Fruit fly (Drosophila melanogaster) S2 (cell line): ENCODE measurements around the gene CG7044.

ENCODE experiments used
- CG8478 ChIP-seq: fragments of >200 bp; optimal IDR thresholded peaks from 2 replicates; lab custom pipeline; 2018
- CTCF ChIP-seq, 2 experiments: fragments of >200 bp; optimal IDR thresholded peaks; 2 replicates each; lab custom pipeline; 2018

Gene CG7044

DNA sequence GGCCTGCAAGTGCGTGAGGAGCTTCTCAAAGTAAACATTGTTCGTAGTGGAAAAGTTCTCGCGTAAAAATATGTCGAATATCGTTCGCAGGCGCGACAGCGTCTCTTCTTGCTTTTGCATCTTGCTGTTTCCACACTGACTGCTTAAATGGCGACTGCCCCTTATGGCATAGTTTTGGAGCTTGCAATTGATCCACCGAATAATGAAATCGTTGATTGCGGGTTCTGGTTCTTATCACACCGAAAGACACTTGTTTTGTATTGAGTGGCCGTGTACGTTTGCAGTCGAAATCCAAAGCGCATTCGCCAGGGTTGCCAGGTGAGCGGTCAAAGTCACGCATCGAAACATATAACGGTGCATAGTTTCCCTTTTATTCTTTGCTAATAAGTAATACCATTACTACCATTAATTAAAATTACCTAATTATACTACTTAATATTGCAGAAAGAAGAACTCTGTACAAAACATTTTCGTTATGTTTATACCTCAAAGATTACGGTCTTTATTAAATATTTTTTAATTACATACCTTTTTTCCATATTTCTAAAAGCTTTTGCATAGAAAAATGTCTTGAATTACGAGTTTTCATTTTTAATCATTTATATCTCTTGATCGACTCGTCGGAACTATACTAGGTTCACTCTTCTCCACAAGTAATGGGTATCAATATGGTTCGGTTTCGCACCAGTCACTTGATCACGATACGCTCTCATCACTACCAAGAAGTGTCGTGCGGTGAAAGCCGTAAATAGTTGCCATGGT, at the start of gene CG7044, which contains the start of gene Tbc1d22:
Gene CG7044, minus strand, starts transcription at position 266 of the 762 bp plus-strand sequence.
Gene Tbc1d22, plus strand, starts transcription at position 747 of the 762 bp plus-strand sequence.
- TF ChIP-seq CTCF (optimal IDR thresholded peaks at IDR 0.05; lab: Kevin White, UChicago) (no peak), CG8478 (no peak)

DNA sequence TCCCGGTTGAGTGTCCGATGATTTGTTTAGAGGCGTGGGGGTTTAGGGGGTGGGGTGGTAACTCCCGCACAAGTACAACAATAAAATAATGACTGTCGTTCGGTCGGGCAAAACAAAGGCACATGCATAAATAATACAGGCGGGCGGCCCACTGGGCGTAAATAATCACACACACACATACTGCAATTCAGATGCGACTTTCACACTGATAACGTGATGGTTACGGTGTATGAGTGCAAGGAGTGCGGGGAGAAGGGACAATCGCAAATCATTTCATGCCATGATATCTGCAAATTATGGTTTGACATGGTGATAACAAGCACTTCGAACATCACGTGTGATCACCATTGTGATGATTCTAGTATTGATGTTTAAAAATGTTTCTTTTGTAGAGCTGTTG, 48.6 kb upstream of the CG7044 start:
- TF ChIP-seq CG8478 (no peak), CTCF (optimal IDR thresholded peaks at IDR 0.05; lab: Kevin White, UChicago) (no peak)

DNA sequence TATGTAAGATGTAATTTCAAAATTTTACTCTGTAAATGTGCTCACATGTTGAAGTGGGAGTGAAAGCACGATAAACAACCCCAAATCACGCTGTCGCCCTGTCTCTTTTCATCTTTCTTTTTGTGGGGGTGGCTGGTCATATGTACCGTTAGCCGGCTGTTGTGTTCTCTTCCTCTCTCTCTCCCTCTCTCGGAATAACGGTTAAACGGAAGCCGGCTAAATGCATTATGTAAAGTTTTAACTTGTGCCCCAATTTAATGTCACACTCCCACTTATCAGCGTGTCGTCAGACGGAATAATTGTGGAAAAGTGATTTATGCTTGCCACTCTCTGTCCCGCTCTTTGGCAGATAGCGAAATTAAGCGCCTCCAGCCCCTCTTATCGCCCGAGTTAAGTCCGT, 39.8 kb upstream of the CG7044 start:
- TF ChIP-seq CG8478 (no peak), CTCF (optimal IDR thresholded peaks at IDR 0.05; lab: Kevin White, UChicago) (no peak)

DNA sequence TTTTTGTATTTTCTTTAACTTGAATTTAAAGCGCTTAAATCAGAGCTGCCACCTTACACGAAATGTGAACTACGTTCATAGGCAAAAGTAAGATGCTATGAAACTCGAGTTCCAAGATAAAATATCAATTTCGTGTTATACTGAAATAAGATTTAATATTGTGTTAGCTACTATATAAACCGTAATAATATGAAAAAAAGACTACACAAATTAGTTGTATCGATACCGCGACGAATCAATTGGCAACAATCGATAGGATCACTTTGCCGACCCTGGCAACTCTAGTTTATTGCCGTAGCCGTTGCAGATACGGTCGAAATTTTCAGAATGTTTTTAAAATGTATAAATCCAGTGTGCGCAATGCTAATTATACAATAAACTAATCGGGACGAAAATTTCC, 38.9 kb upstream of the CG7044 start, which contains the start of gene SNF4Agamma:
Gene SNF4Agamma, plus strand, starts transcription at position 282 of the 400 bp plus-strand sequence.
- TF ChIP-seq CTCF (optimal IDR thresholded peaks at IDR 0.05; lab: Kevin White, UChicago) (no peak), CG8478 (no peak)

DNA sequence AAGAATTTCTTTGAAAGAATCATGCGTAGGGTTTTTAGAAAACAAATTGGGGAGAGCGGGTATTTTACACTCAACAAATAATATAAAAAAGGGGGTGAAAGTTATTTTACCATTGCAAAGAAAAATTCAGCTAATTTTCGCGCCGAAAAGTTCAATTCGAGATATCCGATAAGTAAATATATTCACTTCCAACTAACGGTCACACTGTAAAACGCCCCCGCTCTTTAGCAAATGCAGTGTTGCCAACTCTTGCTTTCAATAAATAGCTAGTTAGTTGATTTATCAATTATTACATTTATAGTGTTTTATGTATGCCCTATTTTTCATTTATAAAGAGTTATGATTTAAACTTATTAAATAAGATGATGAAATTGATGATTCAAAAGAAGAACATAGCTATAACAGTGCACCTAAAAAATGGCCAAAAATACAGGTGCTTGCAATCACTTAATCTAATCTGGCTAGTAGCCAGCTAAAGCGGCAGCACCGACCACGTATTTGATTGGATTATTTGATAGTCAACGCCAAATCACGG, 36.8 kb upstream of the CG7044 start, which contains the start of gene meigo:
Gene meigo, plus strand, starts transcription at position 51 of the 535 bp plus-strand sequence.
- TF ChIP-seq CTCF (optimal IDR thresholded peaks at IDR 0.05; lab: Kevin White, UChicago) (no peak), CG8478 (no peak)

DNA sequence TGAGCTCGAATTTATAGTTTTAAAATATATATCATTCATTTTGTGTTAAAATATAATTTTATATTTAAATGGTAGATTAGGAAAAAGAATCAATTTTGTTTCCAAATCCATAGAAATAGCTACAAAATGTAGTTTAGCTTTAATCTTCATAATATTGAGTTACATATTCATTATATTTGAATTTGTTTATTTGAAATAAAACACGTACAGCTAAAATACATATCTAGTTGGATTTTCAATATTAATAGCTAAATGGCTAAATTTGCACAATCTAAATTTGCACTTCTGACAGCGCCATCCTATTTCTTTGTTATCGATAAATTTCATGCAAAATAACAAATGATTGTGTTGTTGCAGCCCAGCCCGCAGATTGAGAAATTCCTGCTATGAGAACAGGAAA, 32.4 kb upstream of the CG7044 start, which contains the start of gene Usp8:
Gene Usp8, plus strand, starts transcription at position 312 of the 400 bp plus-strand sequence.
- TF ChIP-seq CG8478 (no peak), CTCF (optimal IDR thresholded peaks at IDR 0.05; lab: Kevin White, UChicago) (no peak)

DNA sequence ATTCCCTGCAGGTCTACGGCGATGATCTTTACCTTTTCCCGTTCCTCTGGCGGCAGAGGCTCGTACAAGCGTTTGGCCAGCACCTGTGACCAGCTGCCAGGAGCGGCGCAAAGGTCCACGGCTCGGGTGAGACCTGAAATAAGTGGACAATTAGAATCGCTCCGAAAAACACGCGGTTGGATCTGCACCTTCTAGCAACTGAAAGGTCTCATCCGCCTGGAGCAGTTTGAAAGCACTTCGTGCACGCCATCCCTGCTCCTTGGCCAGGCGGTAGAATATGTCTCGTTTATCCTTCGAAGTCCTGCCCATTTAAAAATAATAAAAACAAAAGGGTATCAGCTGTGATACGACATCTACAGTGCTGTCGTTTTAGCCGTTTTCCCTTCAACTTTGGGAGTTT, 32.0 kb upstream of the CG7044 start, which contains the start of gene Trm7-34:
Gene Trm7-34, minus strand, starts transcription at position 365 of the 400 bp plus-strand sequence.
- TF ChIP-seq CTCF (optimal IDR thresholded peaks at IDR 0.05; lab: Kevin White, UChicago): no peak
- no peak for TF ChIP-seq CG8478

DNA sequence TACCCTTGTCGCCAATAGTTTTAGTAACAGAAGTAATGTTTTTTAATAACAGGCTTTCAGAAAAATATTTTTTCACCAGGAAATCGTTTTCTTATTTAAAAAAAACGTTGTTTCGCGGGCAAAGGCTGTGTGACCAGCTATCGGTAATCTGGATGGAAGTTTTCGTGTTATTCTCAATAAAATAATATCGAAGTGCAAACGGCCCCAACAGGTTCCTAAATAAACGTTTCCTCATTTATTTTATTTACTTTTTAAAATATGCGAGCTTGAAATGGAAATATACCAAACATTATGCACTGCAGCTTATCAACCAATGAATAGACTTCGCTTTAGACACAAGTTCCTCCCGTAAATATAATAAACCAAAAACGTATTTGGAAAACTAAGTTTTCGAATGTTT, 28.5 kb upstream of the CG7044 start, which contains the start of gene Ice2:
Gene Ice2, plus strand, starts transcription at position 167 of the 400 bp plus-strand sequence.
- no peak for TF ChIP-seq CG8478

DNA sequence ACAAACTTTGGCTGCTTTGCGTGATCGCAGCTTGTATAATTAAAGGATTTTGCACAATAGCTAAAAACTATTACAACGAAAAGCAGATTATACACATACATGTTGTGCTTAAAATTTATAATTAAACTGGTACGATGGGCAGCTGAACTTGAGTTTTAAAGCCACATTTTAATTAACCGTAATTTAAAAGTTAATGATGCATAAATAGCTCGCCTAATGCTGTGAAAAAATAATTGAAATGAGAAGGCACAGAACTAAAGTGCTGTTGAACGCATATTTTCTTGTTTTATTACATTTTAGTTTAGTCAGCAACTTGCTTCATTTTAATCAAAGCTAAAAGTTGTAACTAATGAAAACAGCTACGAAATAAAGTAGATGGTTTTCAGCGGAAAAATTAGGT, 28.1 kb upstream of the CG7044 start, which contains the start of gene Obp93a:
Gene Obp93a, minus strand, starts transcription at position 101 of the 400 bp plus-strand sequence.
- TF ChIP-seq CG8478 (no peak), CTCF (optimal IDR thresholded peaks at IDR 0.05; lab: Kevin White, UChicago) (no peak)

DNA sequence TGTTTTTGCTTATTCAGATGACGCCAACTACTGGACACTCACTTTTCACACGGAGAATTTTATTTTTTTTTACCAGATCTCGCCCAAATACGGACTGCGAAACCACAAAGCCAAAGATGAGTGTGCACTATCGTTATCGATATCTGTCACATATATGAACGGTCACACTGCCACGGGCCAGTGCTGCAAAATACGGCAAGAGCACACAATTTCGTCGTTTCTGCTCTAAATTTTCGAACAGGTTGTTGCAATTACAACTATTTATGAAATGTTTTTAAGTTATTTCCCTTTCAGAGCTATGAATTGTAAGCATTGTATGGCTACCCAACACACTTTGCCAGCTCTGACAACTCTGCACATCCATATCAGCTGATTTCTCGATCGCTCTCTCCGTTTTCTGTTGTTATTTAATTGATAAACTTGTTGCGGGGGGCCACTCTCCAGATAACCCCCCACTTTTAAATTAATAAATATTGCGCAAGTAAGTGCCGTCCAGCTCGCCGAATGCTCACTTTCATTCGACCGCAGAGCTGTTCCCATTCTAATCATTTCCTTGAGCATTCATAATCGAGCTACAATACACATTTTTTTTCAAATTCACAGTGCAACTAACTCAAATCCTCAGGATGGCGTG, 26.0 kb upstream of the CG7044 start, which contains the start of the genes slmb and CG5793:
Gene slmb, minus strand, starts transcription at position 134 of the 634 bp plus-strand sequence.
Gene CG5793, plus strand, starts transcription at position 222 of the 634 bp plus-strand sequence.
- TF ChIP-seq CG8478 (no peak), CTCF (optimal IDR thresholded peaks at IDR 0.05; lab: Kevin White, UChicago) (peak in 1 of 2 experiments; percentile 7)

DNA sequence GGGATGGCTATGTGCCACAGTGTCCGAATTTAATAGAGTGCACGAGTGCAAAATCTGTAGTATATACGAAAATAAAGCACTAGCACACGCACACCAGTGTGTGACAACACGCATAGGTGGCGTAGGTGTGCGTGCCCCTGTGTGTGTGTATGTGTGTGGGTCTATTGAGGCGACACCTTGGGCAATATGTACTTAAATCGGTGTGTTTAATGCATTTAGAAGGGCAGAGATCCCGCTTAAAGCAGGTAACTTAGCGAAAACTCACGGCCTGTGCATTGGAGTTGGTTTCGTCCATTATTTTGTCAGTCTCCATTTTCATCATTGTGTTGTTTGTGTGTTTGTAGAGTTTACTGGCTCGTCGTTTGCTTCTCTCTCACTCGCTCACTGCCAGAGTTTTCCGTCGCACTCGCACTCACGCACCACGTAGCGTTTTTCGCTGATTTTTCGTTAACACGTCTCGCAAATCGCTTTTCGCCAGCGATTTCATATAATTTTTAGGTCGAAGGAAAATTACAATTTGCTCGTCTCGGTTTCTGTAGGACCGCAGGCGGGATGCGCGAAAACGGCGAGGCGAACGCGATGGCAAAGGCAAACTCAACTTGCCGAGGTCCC, 25.3 kb upstream of the CG7044 start:
- peak in 1 of 2 experiments; percentile 37 for TF ChIP-seq CTCF (optimal IDR thresholded peaks at IDR 0.05; lab: Kevin White, UChicago)
- TF ChIP-seq CG8478: no peak

DNA sequence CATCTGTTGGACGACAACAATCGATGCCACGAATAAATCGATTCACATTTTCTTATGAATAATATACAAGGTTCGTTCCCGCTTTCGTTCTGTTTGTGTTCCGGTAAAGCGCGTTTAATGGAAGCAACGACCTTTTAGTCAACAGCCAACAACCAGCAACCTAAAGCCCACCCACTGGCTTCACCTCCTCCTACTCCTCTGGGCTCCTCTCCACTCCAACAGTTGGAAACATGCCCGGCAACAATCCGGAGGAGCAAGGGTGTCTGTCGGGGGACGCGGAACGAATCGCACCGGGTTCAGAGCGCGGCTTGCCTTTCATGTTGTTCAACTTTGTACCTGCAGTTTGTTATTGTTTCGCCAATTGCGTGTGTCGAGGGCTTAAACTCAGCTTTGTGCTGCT, 22.7 kb upstream of the CG7044 start:
- TF ChIP-seq CG8478 (no peak), CTCF (optimal IDR thresholded peaks at IDR 0.05; lab: Kevin White, UChicago) (no peak)

DNA sequence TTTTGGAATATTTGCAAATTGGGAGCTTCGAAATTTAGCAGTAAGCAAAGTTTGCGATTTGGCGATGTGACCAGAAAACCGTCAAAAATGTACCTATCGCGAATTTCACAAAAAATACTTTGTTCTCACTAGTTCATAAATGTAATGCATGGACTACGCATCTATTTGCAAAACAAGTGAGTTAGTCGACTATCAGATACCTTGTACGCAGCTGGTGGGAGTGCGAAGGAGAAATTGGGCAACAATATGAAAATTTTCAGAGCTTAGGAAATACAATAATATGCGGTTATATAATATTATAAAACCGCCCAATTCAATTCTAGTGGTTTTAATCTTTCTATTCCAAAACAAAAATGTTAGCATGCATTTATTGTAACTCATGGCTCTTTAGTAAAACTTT, 17.3 kb upstream of the CG7044 start, which contains the start of gene Bdbt:
Gene Bdbt, minus strand, starts transcription at position 73 of the 400 bp plus-strand sequence.
- TF ChIP-seq CG8478: no peak
- no peak for TF ChIP-seq CTCF (optimal IDR thresholded peaks at IDR 0.05; lab: Kevin White, UChicago)

DNA sequence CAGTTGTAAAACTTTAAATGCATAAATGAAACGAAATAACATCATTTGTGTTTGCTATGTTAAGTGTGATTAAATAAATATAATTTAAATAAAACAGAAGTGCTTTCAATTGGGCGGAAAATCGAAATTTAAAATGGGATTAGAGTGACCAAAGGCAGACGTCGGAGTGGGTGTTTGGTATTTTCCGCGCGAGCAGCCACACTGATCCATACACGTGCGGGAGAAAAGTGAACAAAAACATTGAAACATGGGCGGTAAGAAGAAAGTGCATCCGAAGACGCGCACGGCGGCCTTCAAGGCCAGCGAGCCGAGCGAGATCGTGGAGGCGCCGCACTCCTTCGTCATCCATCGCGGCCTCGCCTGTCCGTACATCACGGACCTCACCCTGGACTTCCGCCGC, 14.5 kb upstream of the CG7044 start, which contains the start of gene ppan:
Gene ppan, plus strand, starts transcription at position 198 of the 400 bp plus-strand sequence.
- no peak for TF ChIP-seq CTCF (optimal IDR thresholded peaks at IDR 0.05; lab: Kevin White, UChicago)
- TF ChIP-seq CG8478: no peak
